Worm (Caenorhabditis elegans): Measurements from ENCODE around the gene K02E11.10.

ce11 chrV:14248654-14249053, 7.7 kb upstream of the K02E11.10 start, which contains the start of gene K02E11.6:
- TF ChIP-seq zag-1 (tag; optimal IDR thresholded peaks at IDR 0.05) (no peak), lsy-2 (tag; optimal IDR thresholded peaks at IDR 0.05) (no peak), ZK546.5 (tag; optimal IDR thresholded peaks at IDR 0.05) (no peak), nhr-12 (tag; optimal IDR thresholded peaks at IDR 0.05) (no peak), unc-62 (GFP tag; optimal IDR thresholded peaks at IDR 0.05) (no peak), ceh-16 (tag; optimal IDR thresholded peaks at IDR 0.05) (no peak), mbf-1 (tag; optimal IDR thresholded peaks at IDR 0.05) (no peak), aly-2 (tag; optimal IDR thresholded peaks at IDR 0.05) (no peak), ama-1 (optimal IDR thresholded peaks at IDR 0.05) (no peak), nhr-237 (tag; optimal IDR thresholded peaks at IDR 0.05) (no peak), egl-27 (tag; optimal IDR thresholded peaks at IDR 0.05) (no peak), lin-13 (GFP tag; optimal IDR thresholded peaks at IDR 0.05) (no peak), C34F6.9 (tag; optimal IDR thresholded peaks at IDR 0.05) (no peak), lin-39 (tag; optimal IDR thresholded peaks at IDR 0.05) (no peak)
